Fruit fly (Drosophila melanogaster): Measurements from ENCODE around the gene Dip-B.

The Dip-B gene

DNA sequence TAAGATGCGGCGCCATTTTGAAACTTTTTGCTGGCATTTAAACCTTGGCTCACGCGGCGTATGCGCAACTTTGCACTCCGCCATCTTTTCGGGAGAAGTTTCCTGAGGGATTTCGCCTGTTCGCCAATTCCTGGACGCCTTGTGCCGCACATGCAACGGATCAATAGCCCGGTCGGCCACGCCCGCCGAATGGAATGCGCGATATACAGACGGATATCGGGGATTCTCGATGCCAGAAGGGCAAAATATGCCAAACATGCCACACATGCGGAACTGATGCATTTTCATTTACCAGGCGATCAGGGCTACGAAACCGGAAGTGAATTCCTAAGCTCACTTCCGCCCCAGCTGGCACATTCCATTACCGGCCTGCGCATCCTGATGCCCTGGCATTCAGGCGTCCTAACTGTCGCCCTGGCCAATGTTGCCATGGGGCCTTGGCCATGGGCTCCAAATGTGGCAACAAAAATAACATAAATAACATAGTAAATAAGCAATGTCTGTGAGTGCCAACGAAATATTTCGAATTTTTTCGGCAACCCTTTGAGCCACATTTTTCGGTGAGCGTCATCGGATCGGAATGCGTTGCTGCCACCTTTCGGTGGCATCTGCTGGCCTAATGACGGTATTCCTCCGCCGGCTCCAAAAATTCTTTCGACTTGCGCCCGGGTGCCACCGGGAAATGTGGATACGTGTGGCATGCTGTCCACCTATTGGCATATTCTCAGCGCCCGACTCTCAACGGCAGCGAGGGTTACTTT, 20.1 kb downstream of the Dip-B start (continued):
- TF ChIP-seq Lpt (GFP tag; optimal IDR thresholded peaks at IDR 0.05) (no peak), CG8388 (GFP tag; optimal IDR thresholded peaks at IDR 0.05) (no peak), lov (optimal IDR thresholded peaks at IDR 0.05) (no peak), lov (GFP tag; IDR thresholded peaks at IDR 0.05) (no peak), tio (GFP tag; optimal IDR thresholded peaks at IDR 0.05) (no peak), Oaz (GFP tag; IDR thresholded peaks at IDR 0.05) (no peak), Doc3 (GFP tag; IDR thresholded peaks at IDR 0.05; ENCODE audit: partially characterized antibody) (no peak), sna (GFP tag; IDR thresholded peaks at IDR 0.05; ENCODE audit: partially characterized antibody) (no peak), CG1024 (GFP tag; IDR thresholded peaks at IDR 0.05) (no peak), Atf3 (GFP tag; optimal IDR thresholded peaks at IDR 0.05) (peak; percentile 17), Hsf (GFP tag; optimal IDR thresholded peaks at IDR 0.05) (no peak), CG12299 (tag; optimal IDR thresholded peaks at IDR 0.05) (no peak), HLHmδ (GFP tag; optimal IDR thresholded peaks at IDR 0.05) (peak; percentile 37), B-H2 (GFP tag; optimal IDR thresholded peaks at IDR 0.05) (peak; percentile 75), CG8765 (GFP tag; IDR thresholded peaks at IDR 0.05) (no peak), Sry-β (GFP tag; optimal IDR thresholded peaks at IDR 0.05) (no peak), CG6254 (GFP tag; optimal IDR thresholded peaks at IDR 0.05) (no peak), CG7556 (GFP tag; optimal IDR thresholded peaks at IDR 0.05) (no peak), CG15011 (GFP tag; optimal IDR thresholded peaks at IDR 0.05) (no peak), gfzf (GFP tag; optimal IDR thresholded peaks at IDR 0.05) (no peak), CG10543 (GFP tag; optimal IDR thresholded peaks at IDR 0.05) (peak; percentile 44)

DNA sequence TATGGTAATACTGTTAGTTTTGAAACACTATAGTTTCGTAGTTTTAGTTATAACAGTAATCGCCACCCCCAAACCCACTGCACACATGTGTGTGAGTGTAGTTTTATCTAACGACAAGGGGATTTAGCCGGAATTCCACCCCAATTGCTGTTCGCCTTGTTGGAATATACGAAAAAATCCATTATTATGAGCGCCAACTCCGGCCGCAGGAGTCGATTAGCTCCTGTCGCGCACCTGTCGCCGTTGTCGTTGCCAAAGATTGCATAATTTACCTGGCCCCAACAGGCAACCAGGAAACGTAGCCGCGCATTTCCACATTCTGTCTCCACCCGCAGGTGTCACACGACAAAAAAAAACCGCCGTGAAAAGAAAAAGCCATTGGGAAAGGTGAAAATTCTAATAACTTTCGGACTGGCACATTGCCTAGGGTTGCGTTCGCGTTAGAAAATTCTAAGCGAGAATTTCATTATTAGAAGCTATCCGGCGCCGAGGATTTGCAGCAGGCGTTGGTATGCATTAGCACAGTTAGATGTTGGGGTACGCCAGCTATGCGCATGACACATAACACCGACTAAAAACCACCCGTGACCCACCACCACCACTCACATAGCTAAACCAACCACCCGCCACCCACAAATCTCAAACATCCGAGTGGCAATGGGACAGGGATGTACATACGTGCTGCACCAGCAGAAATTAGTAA, 21.2 kb downstream of the Dip-B start:
- TF ChIP-seq CG9727 (GFP tag; optimal IDR thresholded peaks at IDR 0.05): no peak
- no peak for TF ChIP-seq CG11696 (GFP tag; IDR thresholded peaks at IDR 0.05)
- TF ChIP-seq scrt (GFP tag; optimal IDR thresholded peaks at IDR 0.05): peak; percentile 7
- TF ChIP-seq br (optimal IDR thresholded peaks at IDR 0.05): no peak
- TF ChIP-seq Ada2b (GFP tag; IDR thresholded peaks at IDR 0.05): 0 out of 2 replicates have a peak, but pooled peaks have one; percentile 5
- TF ChIP-seq wor (GFP tag; IDR thresholded peaks at IDR 0.05): no peak
- TF ChIP-seq CG8944 (GFP tag; optimal IDR thresholded peaks at IDR 0.05): no peak
- no peak for TF ChIP-seq fd96Cb (tag; optimal IDR thresholded peaks at IDR 0.05)
- TF ChIP-seq row (GFP tag; IDR thresholded peaks at IDR 0.05): no peak
- peak; percentile 32; the same call in 1 of the 2 replicates for TF ChIP-seq Rfx (GFP tag; IDR thresholded peaks at IDR 0.05)
- no peak for TF ChIP-seq pnt (GFP tag; optimal IDR thresholded peaks at IDR 0.05)
- TF ChIP-seq run (tag; optimal IDR thresholded peaks at IDR 0.05): no peak
- no peak for TF ChIP-seq gce (GFP tag; IDR thresholded peaks at IDR 0.05)
- TF ChIP-seq CG31441 (GFP tag; IDR thresholded peaks at IDR 0.05): no peak
- TF ChIP-seq ase (GFP tag; IDR thresholded peaks at IDR 0.05): 0 out of 3 replicates have a peak, but pooled peaks have one; percentile 7
- no peak for TF ChIP-seq CG3838 (GFP tag; optimal IDR thresholded peaks at IDR 0.05)
- TF ChIP-seq crc (GFP tag; optimal IDR thresholded peaks at IDR 0.05): no peak
- TF ChIP-seq Trl (optimal IDR thresholded peaks at IDR 0.05): no peak
- no peak for TF ChIP-seq Trl (GFP tag; optimal IDR thresholded peaks at IDR 0.05)
- TF ChIP-seq CG17829 (tag; optimal IDR thresholded peaks at IDR 0.05): no peak
- TF ChIP-seq CG5180 (GFP tag; optimal IDR thresholded peaks at IDR 0.05): no peak
- no peak for TF ChIP-seq Rx (GFP tag; IDR thresholded peaks at IDR 0.05)
- no peak for TF ChIP-seq kay (GFP tag; optimal IDR thresholded peaks at IDR 0.05)
- TF ChIP-seq abd-A (tag; optimal IDR thresholded peaks at IDR 0.05): peak; percentile 93
- no peak for TF ChIP-seq trem (tag; optimal IDR thresholded peaks at IDR 0.05)
- TF ChIP-seq Awh (GFP tag; IDR thresholded peaks at IDR 0.05): no peak
- TF ChIP-seq sqz (GFP tag; optimal IDR thresholded peaks at IDR 0.05): peak; percentile 41
- no peak for TF ChIP-seq CG15601 (tag; optimal IDR thresholded peaks at IDR 0.05)
- TF ChIP-seq sima (GFP tag; optimal IDR thresholded peaks at IDR 0.05): no peak

All from whole organism, embryonic.